Worm (Caenorhabditis elegans) whole organism, young adult: ENCODE results near the gene DH11.5.
A peak's percentile ranks its signal among the peaks of the same experiment; 100 is the strongest.

ENCODE experiments used
- B0035.1 ChIP-seq: sonication (generic microtip); optimal IDR thresholded peaks from 2 replicates; lab custom pipeline; 2016; ENCODE audit warnings: missing genetic modification characterization, mild to moderate bottlenecking, missing compliant biosample characterization, missing genotype, missing genetic modification reagents
- F39B2.1 ChIP-seq: fragments of 200-800 bp; sonication (Bioruptor generic); IDR thresholded peaks from 2 replicates; pipeline ENCODE4 v1.3.6; 2022; ENCODE audit warnings: missing genetic modification reagents, missing genetic modification characterization, missing compliant biosample characterization
- F55B11.4 ChIP-seq: sonication (generic microtip); optimal IDR thresholded peaks from 2 replicates; lab custom pipeline; 2016; ENCODE audit warnings: missing compliant biosample characterization, missing genetic modification characterization, borderline replicate concordance; ENCODE audit not compliant: insufficient read depth
- T26A5.8 ChIP-seq: sonication (generic microtip); optimal IDR thresholded peaks from 2 replicates; lab custom pipeline; 2016; ENCODE audit warnings: missing genetic modification characterization, missing compliant biosample characterization
- Y67H2A.10 ChIP-seq: fragments of 200-800 bp; sonication (Bioruptor generic); conservative IDR thresholded peaks from 2 replicates; pipeline ENCODE4 v1.3.6; 2022; ENCODE audit warnings: missing genetic modification reagents, missing genetic modification characterization, missing compliant biosample characterization
- Y95B8A.8 ChIP-seq: fragments of 200-800 bp; sonication (Bioruptor generic); IDR thresholded peaks from 2 replicates; pipeline ENCODE4 v1.3.6; 2022; ENCODE audit warnings: missing genetic modification reagents, missing genetic modification characterization, missing compliant biosample characterization
- akir-1 ChIP-seq: fragments of 200-800 bp; sonication (Bioruptor generic); optimal IDR thresholded peaks from 2 replicates; lab custom pipeline; 2018; ENCODE audit warnings: mild to moderate bottlenecking, missing genetic modification characterization, moderate library complexity, missing compliant biosample characterization
- bed-2 ChIP-seq: fragments of 200-800 bp; sonication (Bioruptor generic); IDR thresholded peaks from 2 replicates; pipeline ENCODE4 v1.3.6; 2022; ENCODE audit warnings: missing genetic modification reagents, missing genetic modification characterization, missing compliant biosample characterization
- ccch-3 ChIP-seq: fragments of 200-800 bp; sonication (Bioruptor generic); optimal IDR thresholded peaks from 2 replicates; lab custom pipeline; 2018; ENCODE audit warnings: mild to moderate bottlenecking, missing genetic modification characterization, missing compliant biosample characterization
- cebp-2 ChIP-seq: fragments of 200-800 bp; sonication (Bioruptor generic); IDR thresholded peaks from 2 replicates; pipeline ENCODE4 v1.3.6; 2022; ENCODE audit warnings: missing genetic modification characterization, missing compliant biosample characterization
- ceh-27 ChIP-seq: fragments of 200-800 bp; sonication (Bioruptor generic); optimal IDR thresholded peaks from 2 replicates; lab custom pipeline; 2018; ENCODE audit warnings: mild to moderate bottlenecking, missing genetic modification characterization, moderate library complexity, missing compliant biosample characterization
- ceh-58 ChIP-seq: fragments of 200-800 bp; sonication (Bioruptor generic); IDR thresholded peaks from 2 replicates; pipeline ENCODE4 v1.3.6; 2022; ENCODE audit warnings: missing genetic modification characterization, missing compliant biosample characterization
- chd-7 ChIP-seq: sonication (generic microtip); optimal IDR thresholded peaks from 2 replicates; lab custom pipeline; 2016; ENCODE audit warnings: mild to moderate bottlenecking, missing genetic modification characterization, moderate library complexity, missing compliant biosample characterization
- die-1 ChIP-seq: sonication (generic microtip); optimal IDR thresholded peaks from 2 replicates; lab custom pipeline; 2016; ENCODE audit warnings: missing genotype, mild to moderate bottlenecking, missing genetic modification characterization, missing compliant biosample characterization
- dox-1 ChIP-seq: fragments of 200-800 bp; sonication (Bioruptor generic); IDR thresholded peaks from 2 replicates; pipeline ENCODE4 v1.3.6; 2022; ENCODE audit warnings: missing genetic modification reagents, missing genetic modification characterization, missing compliant biosample characterization
- dpl-1 ChIP-seq: fragments of 150-350 bp; optimal IDR thresholded peaks from 2 replicates; lab custom pipeline; 2014; ENCODE audit warnings: missing biosample characterization, missing genetic modification reagents, missing genetic modification characterization
- efl-1 ChIP-seq: fragments of 150-350 bp; optimal IDR thresholded peaks from 2 replicates; lab custom pipeline; 2014; ENCODE audit warnings: missing biosample characterization, missing genetic modification reagents, missing genetic modification characterization
- egl-18 ChIP-seq: fragments of 200-800 bp; sonication (Bioruptor generic); IDR thresholded peaks from 2 replicates; pipeline ENCODE4 v1.3.6; 2022; ENCODE audit warnings: missing genetic modification reagents, missing genetic modification characterization, missing compliant biosample characterization
- egl-44 ChIP-seq: fragments of 200-800 bp; sonication (Bioruptor generic); IDR thresholded peaks from 2 replicates; pipeline ENCODE4 v1.3.6; 2022; ENCODE audit warnings: missing genetic modification reagents, missing genetic modification characterization, missing compliant biosample characterization
- ekl-4 ChIP-seq: fragments of 200-800 bp; sonication (Bioruptor generic); IDR thresholded peaks from 2 replicates; pipeline ENCODE4 v1.3.6; 2022; ENCODE audit warnings: missing genetic modification reagents, missing genetic modification characterization, missing compliant biosample characterization
- hrde-1 ChIP-seq: sonication (generic microtip); optimal IDR thresholded peaks from 2 replicates; lab custom pipeline; 2016; ENCODE audit warnings: missing genetic modification characterization, mild to moderate bottlenecking, missing compliant biosample characterization, moderate library complexity, missing genotype, missing genetic modification reagents, borderline replicate concordance
- hsf-1 ChIP-seq: fragments of 200-800 bp; sonication (Bioruptor generic); IDR thresholded peaks from 2 replicates; pipeline ENCODE4 v1.3.6; 2022; ENCODE audit warnings: missing genetic modification reagents, missing genetic modification characterization, missing compliant biosample characterization
- let-526 ChIP-seq: fragments of 200-800 bp; sonication (Bioruptor generic); IDR thresholded peaks from 2 replicates; pipeline ENCODE4 v1.3.6; 2022; ENCODE audit warnings: missing genetic modification reagents, missing genetic modification characterization, missing compliant biosample characterization
- lin-40 ChIP-seq: sonication (generic microtip); optimal IDR thresholded peaks from 2 replicates; lab custom pipeline; 2016; ENCODE audit warnings: missing genetic modification characterization, mild to moderate bottlenecking, missing compliant biosample characterization, missing genotype, missing genetic modification reagents
- lin-54 ChIP-seq: fragments of 200-800 bp; sonication (Bioruptor generic); optimal IDR thresholded peaks from 2 replicates; lab custom pipeline; 2018; ENCODE audit warnings: mild to moderate bottlenecking, missing genetic modification characterization, missing compliant biosample characterization
- lir-1 ChIP-seq: fragments of 200-800 bp; sonication (Bioruptor generic); conservative IDR thresholded peaks from 2 replicates; pipeline ENCODE4 v1.3.6; 2022; ENCODE audit warnings: missing genetic modification reagents, missing genetic modification characterization, missing compliant biosample characterization
- lsl-1 ChIP-seq: fragments of 200-800 bp; sonication (Bioruptor generic); optimal IDR thresholded peaks from 2 replicates; lab custom pipeline; 2018; ENCODE audit warnings: mild to moderate bottlenecking, missing genetic modification characterization, moderate library complexity, missing compliant biosample characterization
- madf-3 ChIP-seq: fragments of 200-800 bp; sonication (Bioruptor generic); IDR thresholded peaks from 2 replicates; pipeline ENCODE4 v1.3.6; 2022; ENCODE audit warnings: missing genetic modification reagents, missing genetic modification characterization, missing compliant biosample characterization
- mcd-1 ChIP-seq: fragments of 200-800 bp; sonication (Bioruptor generic); IDR thresholded peaks from 2 replicates; pipeline ENCODE4 v1.3.6; 2022; ENCODE audit warnings: missing genetic modification reagents, missing genetic modification characterization, missing compliant biosample characterization
- mxl-1 ChIP-seq: sonication (generic microtip); optimal IDR thresholded peaks from 2 replicates; lab custom pipeline; 2016; ENCODE audit warnings: missing genetic modification characterization, missing compliant biosample characterization
- nfya-1 ChIP-seq: sonication (generic microtip); optimal IDR thresholded peaks from 2 replicates; lab custom pipeline; 2017; ENCODE audit warnings: antibody characterized with exemption, missing compliant biosample characterization, missing genetic modification characterization, borderline replicate concordance; ENCODE audit not compliant: insufficient read depth
- nfyb-1 ChIP-seq: fragments of 200-800 bp; sonication (Bioruptor generic); IDR thresholded peaks from 2 replicates; pipeline ENCODE4 v1.3.6; 2022; ENCODE audit warnings: missing genetic modification reagents, missing genetic modification characterization, missing compliant biosample characterization
- nhr-120 ChIP-seq: fragments of 200-800 bp; sonication (Bioruptor generic); IDR thresholded peaks from 2 replicates; pipeline ENCODE4 v1.3.6; 2022; ENCODE audit warnings: missing genetic modification characterization, missing compliant biosample characterization
- nhr-90 ChIP-seq: sonication (generic microtip); optimal IDR thresholded peaks from 2 replicates; lab custom pipeline; 2016; ENCODE audit warnings: missing genotype, mild to moderate bottlenecking, missing genetic modification characterization, missing compliant biosample characterization
- pbrm-1 ChIP-seq: fragments of 200-800 bp; sonication (Bioruptor generic); IDR thresholded peaks from 2 replicates; pipeline ENCODE4 v1.3.6; 2022; ENCODE audit warnings: missing genetic modification reagents, missing genetic modification characterization, missing compliant biosample characterization
- rcor-1 ChIP-seq: fragments of 200-800 bp; sonication (Bioruptor generic); IDR thresholded peaks from 2 replicates; pipeline ENCODE4 v1.3.6; 2022; ENCODE audit warnings: missing genetic modification reagents, missing genetic modification characterization, missing compliant biosample characterization
- snpc-4 ChIP-seq, 5 experiments: fragments of 150-350 bp in 1 of 5; sonication (generic microtip) in 4 of 5; optimal IDR thresholded peaks; 2 replicates each; lab custom pipeline; 2014 to 2018; ENCODE audit warnings: missing genetic modification characterization in 5 of 5, missing biosample characterization in 3 of 5, antibody characterized with exemption in 2 of 5, mild to moderate bottlenecking in 2 of 5, missing compliant biosample characterization in 2 of 5, missing genotype in 2 of 5, moderate library complexity in 2 of 5, missing genetic modification reagents in 1 of 5
- ztf-22 ChIP-seq: fragments of 200-800 bp; sonication (Bioruptor generic); optimal IDR thresholded peaks from 2 replicates; lab custom pipeline; 2018; ENCODE audit warnings: mild to moderate bottlenecking, missing genetic modification characterization, moderate library complexity, missing compliant biosample characterization
- ztf-3 ChIP-seq: fragments of 200-800 bp; sonication (Bioruptor generic); optimal IDR thresholded peaks from 2 replicates; lab custom pipeline; 2018; ENCODE audit warnings: mild to moderate bottlenecking, missing genetic modification characterization, missing compliant biosample characterization

The DH11.5 gene

ce11 chrII:8020580-8021044, 44.2 kb downstream of the DH11.5 start (continued):
- TF ChIP-seq dpl-1 (GFP tag; lab: Kevin White, UChicago) (no peak), chd-7 (tag; lab: Kevin White, UChicago) (peak; percentile 61), die-1 (tag; lab: Kevin White, UChicago) (peak; percentile 22), ccch-3 (GFP tag; lab: Kevin White, UChicago) (no peak), dox-1 (GFP tag; lab: Robert Waterston, UW) (peak; percentile 31; the same call in 1 of the 2 replicates), nfyb-1 (peak; percentile 71), F55B11.4 (tag; lab: Kevin White, UChicago) (no peak), cebp-2 (no peak)

- TF ChIP-seq nfyb-1 (no peak), hsf-1 (no peak), lir-1 (GFP tag; lab: Robert Waterston, UW) (no peak), egl-44 (GFP tag; lab: Robert Waterston, UW) (no peak), T26A5.8 (tag; lab: Kevin White, UChicago) (no peak), mxl-1 (tag; lab: Kevin White, UChicago) (no peak), ceh-58 (no peak), egl-18 (GFP tag; lab: Robert Waterston, UW) (no peak), F55B11.4 (tag; lab: Kevin White, UChicago) (no peak), ceh-27 (GFP tag; lab: Kevin White, UChicago) (no peak), efl-1 (GFP tag; lab: Kevin White, UChicago) (no peak), madf-3 (GFP tag; lab: Robert Waterston, UW) (no peak), lin-40 (tag; lab: Kevin White, UChicago) (no peak), ekl-4 (0 out of 2 replicates have a peak, but pooled peaks have one; percentile 26), Y95B8A.8 (GFP tag; lab: Robert Waterston, UW) (no peak), ztf-22 (no peak), ztf-3 (GFP tag; lab: Kevin White, UChicago) (no peak), nhr-120 (GFP tag; lab: Robert Waterston, UW) (no peak), Y67H2A.10 (no peak), nfya-1 (no peak), pbrm-1 (GFP tag; lab: Robert Waterston, UW) (0 out of 2 replicates have a peak, but pooled peaks have one; percentile 18), F39B2.1 (GFP tag; lab: Robert Waterston, UW) (no peak), akir-1 (GFP tag; lab: Kevin White, UChicago) (no peak), lsl-1 (no peak), hrde-1 (tag; lab: Kevin White, UChicago) (peak; percentile 9), B0035.1 (tag; lab: Kevin White, UChicago) (no peak), lin-54 (GFP tag; lab: Kevin White, UChicago) (no peak)
These were observed 46.1 kb downstream of the DH11.5 start, which contains the start of gene hda-2 for ce11 chrII:8022461-8022860. TSS of gene hda-2 (minus strand) at chrII:8022561.

- TF ChIP-seq rcor-1 (GFP tag; lab: Robert Waterston, UW) (no peak), mcd-1 (GFP tag; lab: Robert Waterston, UW) (no peak), let-526 (no peak), nhr-90 (tag; lab: Kevin White, UChicago) (no peak), bed-2 (GFP tag; lab: Robert Waterston, UW) (no peak), snpc-4 (GFP tag; optimal IDR thresholded peaks at IDR 0.05; lab: Kevin White, UChicago) (no peak), snpc-4 (tag; optimal IDR thresholded peaks at IDR 0.05; lab: Kevin White, UChicago) (no peak)
- TF ChIP-seq, all 124 proteins: peak for 0
These were observed 51.3 kb downstream of the DH11.5 start, which contains the start of gene swsn-7 for ce11 chrII:8027663-8028062. TSS of gene swsn-7 (minus strand) at chrII:8027763.
